Worm (Caenorhabditis elegans) whole organism, L4 larva: ENCODE results near the gene hlh-14.

Source experiments
- F10B5.3 ChIP-seq: sonication (generic microtip); optimal IDR thresholded peaks from 2 replicates; lab custom pipeline; 2016; ENCODE audit warnings: mild to moderate bottlenecking, missing genetic modification characterization, missing compliant biosample characterization
- F49E8.2 ChIP-seq: sonication (generic microtip); optimal IDR thresholded peaks from 2 replicates; lab custom pipeline; 2016; ENCODE audit warnings: missing compliant biosample characterization, mild to moderate bottlenecking, missing genetic modification characterization, borderline replicate concordance
- T26A8.4 ChIP-seq: fragments of 200-800 bp; sonication (Bioruptor generic); IDR thresholded peaks from 2 replicates; pipeline ENCODE4 v1.3.6; 2022; ENCODE audit warnings: missing genetic modification characterization, missing compliant biosample characterization
- Y105C5A.15 ChIP-seq: fragments of 200-800 bp; sonication (Bioruptor generic); IDR thresholded peaks from 2 replicates; pipeline ENCODE4 v1.3.6; 2022; ENCODE audit warnings: missing genetic modification characterization, missing compliant biosample characterization
- Y48G9A.11 ChIP-seq: fragments of 200-800 bp; sonication (Bioruptor generic); IDR thresholded peaks from 2 replicates; pipeline ENCODE4 v1.3.6; 2022; ENCODE audit warnings: missing genetic modification reagents, missing genetic modification characterization, missing compliant biosample characterization
- Y5F2A.4 ChIP-seq: fragments of 200-800 bp; sonication (Bioruptor generic); optimal IDR thresholded peaks from 2 replicates; lab custom pipeline; 2018; ENCODE audit warnings: mild to moderate bottlenecking, missing genetic modification characterization, missing compliant biosample characterization
- ZK337.2 ChIP-seq: fragments of 200-800 bp; sonication (Bioruptor generic); IDR thresholded peaks from 2 replicates; pipeline ENCODE4 v1.3.6; 2022; ENCODE audit warnings: missing genetic modification reagents, missing genetic modification characterization, missing compliant biosample characterization
- aha-1 ChIP-seq: fragments of 150-350 bp; peaks from one replicate; lab custom pipeline; 2014; ENCODE audit warnings: missing biosample characterization, missing genetic modification characterization
- arid-1 ChIP-seq: fragments of 200-800 bp; sonication (Bioruptor generic); conservative IDR thresholded peaks from 2 replicates; pipeline ENCODE4 v1.3.6; 2022; ENCODE audit warnings: missing genetic modification reagents, missing genetic modification characterization, missing compliant biosample characterization
- ceh-20 ChIP-seq: fragments of 200-800 bp; sonication (Bioruptor generic); IDR thresholded peaks from 2 replicates; pipeline ENCODE4 v1.3.6; 2022; ENCODE audit warnings: missing genetic modification reagents, missing genetic modification characterization, missing compliant biosample characterization
- ceh-28 ChIP-seq: fragments of 150-350 bp; optimal IDR thresholded peaks from 2 replicates; lab custom pipeline; 2014; ENCODE audit warnings: missing biosample characterization, missing genetic modification reagents, missing genetic modification characterization
- ceh-32 ChIP-seq: sonication (generic microtip); optimal IDR thresholded peaks from 2 replicates; lab custom pipeline; 2016; ENCODE audit warnings: mild to moderate bottlenecking, missing genetic modification characterization, missing compliant biosample characterization; ENCODE audit not compliant: poor library complexity
- ceh-44 ChIP-seq: fragments of 200-800 bp; sonication (Bioruptor generic); IDR thresholded peaks from 2 replicates; pipeline ENCODE4 v1.3.6; 2022; ENCODE audit warnings: missing genetic modification reagents, missing genetic modification characterization, missing compliant biosample characterization
- ceh-62 ChIP-seq: sonication (generic microtip); optimal IDR thresholded peaks from 2 replicates; lab custom pipeline; 2017; ENCODE audit warnings: missing biosample characterization, missing genetic modification characterization
- ceh-82 ChIP-seq: sonication (generic microtip); optimal IDR thresholded peaks from 2 replicates; lab custom pipeline; 2017; ENCODE audit warnings: missing biosample characterization, missing genetic modification characterization
- dmd-8 ChIP-seq: fragments of 200-800 bp; sonication (Bioruptor generic); IDR thresholded peaks from 2 replicates; pipeline ENCODE4 v1.3.6; 2022; ENCODE audit warnings: missing genetic modification characterization, missing compliant biosample characterization
- duxl-1 ChIP-seq: sonication (generic microtip); optimal IDR thresholded peaks from 2 replicates; lab custom pipeline; 2016; ENCODE audit warnings: mild to moderate bottlenecking, missing genetic modification characterization, moderate library complexity, missing compliant biosample characterization; ENCODE audit not compliant: poor library complexity
- dve-1 ChIP-seq: sonication (generic microtip); optimal IDR thresholded peaks from 2 replicates; lab custom pipeline; 2017; ENCODE audit warnings: antibody characterized with exemption, mild to moderate bottlenecking, missing genetic modification characterization, missing compliant biosample characterization; ENCODE audit not compliant: insufficient read depth
- egl-27 ChIP-seq: sonication (generic microtip); optimal IDR thresholded peaks from 3 replicates; lab custom pipeline; 2017; ENCODE audit warnings: missing biosample characterization, missing genetic modification reagents, missing genetic modification characterization
- hif-1 ChIP-seq, 2 experiments: sonication (generic microtip); optimal IDR thresholded peaks; 2 replicates each; lab custom pipeline; 2016 to 2017; ENCODE audit warnings: missing compliant biosample characterization in 2 of 2, missing genetic modification characterization in 2 of 2, missing genetic modification reagents in 2 of 2, missing genotype in 2 of 2, mild to moderate bottlenecking in 1 of 2
- hlh-11 ChIP-seq: fragments of 200-800 bp; sonication (Bioruptor generic); optimal IDR thresholded peaks from 2 replicates; lab custom pipeline; 2018; ENCODE audit warnings: mild to moderate bottlenecking, missing genetic modification characterization, missing compliant biosample characterization
- hlh-30 ChIP-seq: sonication (generic microtip); optimal IDR thresholded peaks from 2 replicates; lab custom pipeline; 2017; ENCODE audit warnings: antibody characterized with exemption, mild to moderate bottlenecking, missing genetic modification characterization, missing compliant biosample characterization; ENCODE audit not compliant: insufficient read depth
- jun-1 ChIP-seq: fragments of 150-350 bp; optimal IDR thresholded peaks from 2 replicates; lab custom pipeline; 2014; ENCODE audit warnings: missing biosample characterization, missing genetic modification reagents, missing genetic modification characterization
- lin-1 ChIP-seq: fragments of 200-800 bp; sonication (Bioruptor generic); IDR thresholded peaks from 2 replicates; pipeline ENCODE4 v1.3.6; 2022; ENCODE audit warnings: missing genetic modification reagents, missing genetic modification characterization, missing compliant biosample characterization
- lin-13 ChIP-seq: fragments of 150-350 bp; optimal IDR thresholded peaks from 2 replicates; lab custom pipeline; 2014; ENCODE audit warnings: missing biosample characterization, missing genetic modification reagents, missing genetic modification characterization
- lin-15B ChIP-seq: fragments of 150-350 bp; sonication (generic microtip); optimal IDR thresholded peaks from 3 replicates; lab custom pipeline; 2014; ENCODE audit warnings: missing biosample characterization, missing genetic modification characterization
- lin-29 ChIP-seq: fragments of 200-800 bp; sonication (Bioruptor generic); IDR thresholded peaks from 2 replicates; pipeline ENCODE4 v1.3.6; 2022; ENCODE audit warnings: missing genetic modification reagents, missing genetic modification characterization, missing compliant biosample characterization
- lin-39 ChIP-seq: fragments of 150-350 bp; optimal IDR thresholded peaks from 2 replicates; lab custom pipeline; 2014; ENCODE audit warnings: missing biosample characterization, missing genetic modification reagents, missing genetic modification characterization
- madf-5 ChIP-seq, 2 experiments: fragments of 200-800 bp; sonication (Bioruptor generic); IDR thresholded peaks; 2 replicates each; pipeline ENCODE4 v1.3.6; 2022; ENCODE audit warnings: missing compliant biosample characterization in 2 of 2, missing genetic modification characterization in 2 of 2
- mep-1 ChIP-seq: fragments of 150-350 bp; sonication (generic microtip); optimal IDR thresholded peaks from 3 replicates; lab custom pipeline; 2014; ENCODE audit warnings: missing biosample characterization, missing genetic modification characterization
- mxl-2 ChIP-seq: fragments of 200-800 bp; sonication (Bioruptor generic); conservative IDR thresholded peaks from 2 replicates; pipeline ENCODE4 v1.3.6; 2022; ENCODE audit warnings: missing genetic modification reagents, missing genetic modification characterization, missing compliant biosample characterization
- mxl-3 ChIP-seq: fragments of 200-800 bp; sonication (Bioruptor generic); optimal IDR thresholded peaks from 2 replicates; lab custom pipeline; 2018; ENCODE audit warnings: mild to moderate bottlenecking, missing genetic modification characterization, missing compliant biosample characterization
- nhr-11 ChIP-seq: fragments of 150-350 bp; optimal IDR thresholded peaks from 2 replicates; lab custom pipeline; 2014; ENCODE audit warnings: missing biosample characterization, missing genetic modification characterization
- nhr-237 ChIP-seq: sonication (generic microtip); optimal IDR thresholded peaks from 2 replicates; lab custom pipeline; 2017; ENCODE audit warnings: missing biosample characterization, missing genetic modification characterization
- nhr-25 ChIP-seq: sonication (generic microtip); optimal IDR thresholded peaks from 2 replicates; lab custom pipeline; 2017; ENCODE audit warnings: missing genetic modification characterization, mild to moderate bottlenecking, missing compliant biosample characterization, antibody characterized with exemption, moderate library complexity, borderline replicate concordance; ENCODE audit not compliant: insufficient read depth
- nhr-28 ChIP-seq: fragments of 150-350 bp; optimal IDR thresholded peaks from 2 replicates; lab custom pipeline; 2014; ENCODE audit warnings: missing biosample characterization, missing genetic modification characterization
- nhr-6 ChIP-seq: fragments of 150-350 bp; optimal IDR thresholded peaks from 2 replicates; lab custom pipeline; 2014; ENCODE audit warnings: missing biosample characterization, missing genetic modification characterization
- nhr-76 ChIP-seq: fragments of 150-350 bp; optimal IDR thresholded peaks from 2 replicates; lab custom pipeline; 2014; ENCODE audit warnings: missing biosample characterization, missing genetic modification characterization
- nhr-77 ChIP-seq: fragments of 150-350 bp; optimal IDR thresholded peaks from 2 replicates; lab custom pipeline; 2014; ENCODE audit warnings: missing biosample characterization, missing genetic modification characterization
- php-3 ChIP-seq: fragments of 200-800 bp; sonication (Bioruptor generic); IDR thresholded peaks from 2 replicates; pipeline ENCODE4 v1.3.6; 2022; ENCODE audit warnings: missing genetic modification reagents, missing genetic modification characterization, missing compliant biosample characterization
- saeg-2 ChIP-seq: fragments of 200-800 bp; sonication (Bioruptor generic); IDR thresholded peaks from 2 replicates; pipeline ENCODE4 v1.3.6; 2022; ENCODE audit warnings: missing genetic modification reagents, missing genetic modification characterization, missing compliant biosample characterization
- sdz-12 ChIP-seq: fragments of 200-800 bp; sonication (Bioruptor generic); optimal IDR thresholded peaks from 2 replicates; lab custom pipeline; 2018; ENCODE audit warnings: mild to moderate bottlenecking, missing genetic modification characterization, missing compliant biosample characterization
- snpc-1.2 ChIP-seq: fragments of 200-800 bp; sonication (Bioruptor generic); IDR thresholded peaks from 2 replicates; pipeline ENCODE4 v1.3.6; 2022; ENCODE audit warnings: missing genetic modification reagents, missing genetic modification characterization, missing compliant biosample characterization
- snpc-4 ChIP-seq: fragments of 150-350 bp; optimal IDR thresholded peaks from 2 replicates; lab custom pipeline; 2014; ENCODE audit warnings: missing biosample characterization, missing genetic modification characterization
- unc-130 ChIP-seq: sonication (generic microtip); optimal IDR thresholded peaks from 2 replicates; lab custom pipeline; 2016; ENCODE audit warnings: missing genetic modification reagents, missing genetic modification characterization, missing compliant biosample characterization
- unc-62 ChIP-seq, 3 experiments: fragments of 150-350 bp in 1 of 3; sonication (generic microtip); optimal IDR thresholded peaks in 2 of 3; peaks in 1 of 3; 1 replicate in 1 of 3; 2 replicates in 2 of 3; lab custom pipeline; 2014 to 2017; ENCODE audit warnings: missing biosample characterization in 3 of 3, missing genetic modification characterization in 3 of 3, missing genetic modification reagents in 3 of 3, missing genotype in 1 of 3
- vab-7 ChIP-seq: fragments of 200-800 bp; sonication (Bioruptor generic); IDR thresholded peaks from 2 replicates; pipeline ENCODE4 v1.3.6; 2022; ENCODE audit warnings: missing genetic modification reagents, missing genetic modification characterization, missing compliant biosample characterization
- zag-1 ChIP-seq: fragments of 150-350 bp; optimal IDR thresholded peaks from 2 replicates; lab custom pipeline; 2014; ENCODE audit warnings: missing biosample characterization, missing genetic modification characterization
- zfp-2 ChIP-seq: sonication (generic microtip); optimal IDR thresholded peaks from 2 replicates; lab custom pipeline; 2016; ENCODE audit warnings: mild to moderate bottlenecking, missing genetic modification characterization, missing compliant biosample characterization
- zfp-3 ChIP-seq: fragments of 200-800 bp; sonication (Bioruptor generic); conservative IDR thresholded peaks from 2 replicates; pipeline ENCODE4 v1.3.6; 2022; ENCODE audit warnings: missing genetic modification reagents, missing genetic modification characterization, missing compliant biosample characterization
- zip-2 ChIP-seq: fragments of 150-350 bp; optimal IDR thresholded peaks from 2 replicates; lab custom pipeline; 2014; ENCODE audit warnings: missing biosample characterization, missing genetic modification characterization

hlh-14 gene

DNA sequence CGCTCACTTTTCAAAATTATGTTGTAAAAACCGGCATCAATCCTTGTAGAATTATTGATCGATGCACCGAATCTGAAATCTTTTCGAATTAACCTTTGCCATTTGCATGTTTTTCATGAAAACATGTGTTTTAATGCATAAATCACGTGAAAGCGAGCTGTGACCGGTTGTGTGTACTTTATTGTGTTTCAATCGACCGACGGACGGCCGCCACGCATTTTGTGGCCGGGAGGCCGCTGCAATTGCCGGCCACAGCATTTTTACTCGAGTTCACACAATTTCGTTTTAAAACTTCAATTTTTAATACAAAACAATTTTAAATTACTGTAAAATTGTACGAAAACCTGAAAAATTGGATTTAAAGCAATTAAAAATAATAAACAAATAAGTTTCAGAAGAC, 49.7 kb downstream of the hlh-14 start, which contains the start of gene C25H3.11 (continued):
- TF ChIP-seq mxl-2 (GFP tag; lab: Robert Waterston, UW), result no peak
- TF ChIP-seq mep-1 (tag; lab: Kevin White, UChicago), result peak; percentile 47
- TF ChIP-seq ceh-44 (GFP tag; lab: Robert Waterston, UW), result no peak
- 0 out of 2 replicates have a peak, but pooled peaks have one; percentile 32 for TF ChIP-seq php-3 (GFP tag; lab: Robert Waterston, UW)
- peak; percentile 49 for TF ChIP-seq nhr-28 (tag; lab: Kevin White, UChicago)
- TF ChIP-seq ceh-20 (GFP tag; lab: Robert Waterston, UW), result no peak
- TF ChIP-seq F49E8.2 (tag; lab: Kevin White, UChicago), result no peak
- 0 out of 2 replicates have a peak, but pooled peaks have one; percentile 15 for TF ChIP-seq T26A8.4 (GFP tag; lab: Robert Waterston, UW)
- peak; percentile 37 for TF ChIP-seq nhr-77
- TF ChIP-seq nhr-6 (tag; lab: Kevin White, UChicago), result no peak
- TF ChIP-seq hif-1 (tag; optimal IDR thresholded peaks at IDR 0.05; lab: Kevin White, UChicago), result peak in 1 of 2 experiments; percentile 52
- no peak for TF ChIP-seq madf-5 (GFP tag; IDR thresholded peaks at IDR 0.05; lab: Robert Waterston, UW)
- TF ChIP-seq sdz-12 (GFP tag; lab: Kevin White, UChicago), result no peak
- no peak for TF ChIP-seq ceh-82 (tag; lab: Kevin White, UChicago)
- TF ChIP-seq ceh-62 (tag; lab: Kevin White, UChicago), result no peak
- TF ChIP-seq F10B5.3 (tag; lab: Kevin White, UChicago), result no peak
- TF ChIP-seq lin-1, result no peak
- TF ChIP-seq egl-27 (tag; lab: Kevin White, UChicago), result no peak
- no peak for TF ChIP-seq zfp-2
- no peak for TF ChIP-seq nhr-76 (tag; lab: Kevin White, UChicago)
- TF ChIP-seq Y48G9A.11 (GFP tag; lab: Robert Waterston, UW), result no peak
- TF ChIP-seq dve-1 (tag; lab: Kevin White, UChicago), result peak; percentile 49
- TF ChIP-seq aha-1, result no peak
- no peak for TF ChIP-seq unc-130 (GFP tag; lab: Kevin White, UChicago)
- TF ChIP-seq duxl-1 (tag; lab: Kevin White, UChicago), result no peak
- no peak for TF ChIP-seq zfp-3 (GFP tag; lab: Robert Waterston, UW)
- TF ChIP-seq snpc-4 (tag; lab: Kevin White, UChicago), result no peak
- TF ChIP-seq lin-13 (GFP tag; lab: Kevin White, UChicago), result no peak
- peak; percentile 20; the same call in 1 of the 2 replicates for TF ChIP-seq vab-7 (GFP tag; lab: Robert Waterston, UW)
- TF ChIP-seq saeg-2, result no peak
- TF ChIP-seq unc-62 (GFP tag; optimal IDR thresholded peaks at IDR 0.05 in 1 of 2; lab: Kevin White, UChicago), result peak in 1 of 2 experiments; percentile 76
- no peak for TF ChIP-seq unc-62 (tag; optimal IDR thresholded peaks at IDR 0.05; lab: Kevin White, UChicago)
- TF ChIP-seq ceh-32 (tag; lab: Kevin White, UChicago), result no peak
- TF ChIP-seq nhr-237 (tag; lab: Kevin White, UChicago), result no peak
- no peak for TF ChIP-seq nhr-11 (tag; lab: Kevin White, UChicago)
- TF ChIP-seq lin-29, result no peak
- TF ChIP-seq ZK337.2 (GFP tag; lab: Robert Waterston, UW), result no peak
- TF ChIP-seq zag-1 (tag; lab: Kevin White, UChicago), result no peak
- no peak for TF ChIP-seq jun-1
- TF ChIP-seq hlh-30, result peak; percentile 86
- no peak for TF ChIP-seq Y105C5A.15 (GFP tag; lab: Robert Waterston, UW)
- TF ChIP-seq mxl-3, result peak; percentile 54
- TF ChIP-seq snpc-1.2, result no peak
- peak; percentile 78 for TF ChIP-seq hlh-11
- TF ChIP-seq zip-2, result no peak
- TF ChIP-seq nhr-25 (tag; lab: Kevin White, UChicago), result no peak
- no peak for TF ChIP-seq lin-39 (tag; lab: Kevin White, UChicago)
- no peak for TF ChIP-seq lin-15B
- TF ChIP-seq ceh-28 (tag; lab: Kevin White, UChicago), result no peak
- TF ChIP-seq arid-1 (GFP tag; lab: Robert Waterston, UW), result 0 out of 2 replicates have a peak, but pooled peaks have one; percentile 24
- no peak for TF ChIP-seq Y5F2A.4 (GFP tag; lab: Kevin White, UChicago)
- TF ChIP-seq dmd-8 (GFP tag; lab: Robert Waterston, UW), result no peak
